Fruit fly (Drosophila melanogaster) whole organism, embryonic: ENCODE results near the gene CG3517.

Experiments
- CG1024 ChIP-seq: fragments of 200-800 bp; sonication (Bioruptor generic); IDR thresholded peaks from 2 replicates; pipeline ENCODE4 v1.3.6; 2022; ENCODE audit warnings: missing biosample characterization, missing genetic modification characterization
- CG11696 ChIP-seq: fragments of 200-800 bp; sonication (Bioruptor generic); IDR thresholded peaks from 2 replicates; pipeline ENCODE4 v1.3.6; 2022; ENCODE audit warnings: missing biosample characterization, missing genetic modification characterization
- CG12299 ChIP-seq: fragments of 200-800 bp; sonication (Bioruptor generic); optimal IDR thresholded peaks from 2 replicates; lab custom pipeline; 2018; ENCODE audit warnings: missing biosample characterization, mild to moderate bottlenecking, missing genetic modification characterization
- CG13624 ChIP-seq: fragments of 200-800 bp; sonication (Bioruptor generic); optimal IDR thresholded peaks from 2 replicates; lab custom pipeline; 2016; ENCODE audit warnings: missing biosample characterization, missing genetic modification characterization
- CG14014 ChIP-seq: fragments of 200-800 bp; sonication (Bioruptor generic); IDR thresholded peaks from 2 replicates; pipeline ENCODE4 v1.3.6; 2022; ENCODE audit warnings: missing biosample characterization, missing genetic modification characterization
- CG14441 ChIP-seq: fragments of 200-800 bp; sonication (Bioruptor generic); IDR thresholded peaks from 2 replicates; pipeline ENCODE4 v1.3.6; 2022; ENCODE audit warnings: missing biosample characterization, missing genetic modification characterization
- CG16815 ChIP-seq: fragments of 200-800 bp; sonication (Bioruptor generic); optimal IDR thresholded peaks from 3 replicates; lab custom pipeline; 2017; ENCODE audit warnings: missing biosample characterization, mild to moderate bottlenecking, missing genetic modification characterization
- CG16863 ChIP-seq: fragments of 200-800 bp; sonication (Bioruptor generic); optimal IDR thresholded peaks from 3 replicates; lab custom pipeline; 2016; ENCODE audit warnings: missing biosample characterization, missing genetic modification characterization
- CG17829 ChIP-seq: fragments of 200-800 bp; optimal IDR thresholded peaks from 2 replicates; lab custom pipeline; 2019; ENCODE audit warnings: missing biosample characterization, mild to moderate bottlenecking, missing genetic modification characterization, moderate library complexity
- CG18011 ChIP-seq: fragments of 200-800 bp; sonication (Bioruptor generic); optimal IDR thresholded peaks from 2 replicates; lab custom pipeline; 2017; ENCODE audit warnings: missing biosample characterization, missing genetic modification characterization, mild to moderate bottlenecking, moderate library complexity, missing genotype
- CG18599 ChIP-seq: fragments of 200-800 bp; sonication (Bioruptor generic); optimal IDR thresholded peaks from 3 replicates; lab custom pipeline; 2017; ENCODE audit warnings: missing biosample characterization, missing genetic modification characterization, mild to moderate bottlenecking, moderate library complexity, missing genetic modification reagents
- CG18764 ChIP-seq: fragments of 200-800 bp; sonication (Bioruptor generic); optimal IDR thresholded peaks from 3 replicates; lab custom pipeline; 2016; ENCODE audit warnings: missing biosample characterization, missing genetic modification characterization
- CG30403 ChIP-seq: fragments of 200-800 bp; sonication (Bioruptor generic); optimal IDR thresholded peaks from 3 replicates; lab custom pipeline; 2016; ENCODE audit warnings: missing biosample characterization, missing genetic modification characterization
- CG3281 ChIP-seq: fragments of 200-800 bp; sonication (Bioruptor generic); optimal IDR thresholded peaks from 3 replicates; lab custom pipeline; 2017; ENCODE audit warnings: missing biosample characterization, mild to moderate bottlenecking, missing genetic modification characterization
- CG4360 ChIP-seq: fragments of 200-800 bp; sonication (Bioruptor generic); IDR thresholded peaks from 2 replicates; pipeline ENCODE4 v1.3.6; 2022; ENCODE audit warnings: missing biosample characterization, missing genetic modification characterization
- CG7987 ChIP-seq: fragments of 200-800 bp; sonication (Bioruptor generic); optimal IDR thresholded peaks from 2 replicates; lab custom pipeline; 2018; ENCODE audit warnings: missing biosample characterization, mild to moderate bottlenecking, missing genetic modification characterization, moderate library complexity
- CG8388 ChIP-seq: fragments of 200-800 bp; sonication (Bioruptor generic); optimal IDR thresholded peaks from 2 replicates; lab custom pipeline; 2019; ENCODE audit warnings: missing biosample characterization, mild to moderate bottlenecking, missing genetic modification characterization, moderate library complexity
- CG9727 ChIP-seq: fragments of 200-800 bp; sonication (Bioruptor generic); optimal IDR thresholded peaks from 3 replicates; lab custom pipeline; 2017; ENCODE audit warnings: missing biosample characterization, mild to moderate bottlenecking, missing genetic modification characterization
- D ChIP-seq, 2 experiments: fragments of 200-800 bp in 1 of 2; fragments of >200 bp in 1 of 2; sonication (Bioruptor generic) in 1 of 2; optimal IDR thresholded peaks; 2 replicates in 1 of 2; 3 replicates in 1 of 2; lab custom pipeline; 2017; ENCODE audit warnings: mild to moderate bottlenecking in 1 of 2, missing biosample characterization in 1 of 2, missing genetic modification characterization in 1 of 2, missing genetic modification reagents in 1 of 2
- Dbx ChIP-seq: fragments of 200-800 bp; sonication (Bioruptor generic); IDR thresholded peaks from 3 replicates; pipeline ENCODE4 v1.3.6; 2022; ENCODE audit warnings: missing biosample characterization, missing genetic modification characterization
- Dip3 ChIP-seq: fragments of 200-800 bp; sonication (Bioruptor generic); optimal IDR thresholded peaks from 3 replicates; lab custom pipeline; 2016; ENCODE audit warnings: missing biosample characterization, missing genetic modification characterization
- Dp ChIP-seq: fragments of 200-800 bp; sonication (Bioruptor generic); optimal IDR thresholded peaks from 2 replicates; lab custom pipeline; 2018; ENCODE audit warnings: missing biosample characterization, mild to moderate bottlenecking, missing genetic modification characterization, moderate library complexity
- Drgx ChIP-seq: fragments of 200-800 bp; sonication (Bioruptor generic); IDR thresholded peaks from 2 replicates; pipeline ENCODE4 v1.3.6; 2022; ENCODE audit warnings: missing biosample characterization, missing genetic modification characterization
- Fer1 ChIP-seq: fragments of 200-800 bp; sonication (Bioruptor generic); optimal IDR thresholded peaks from 2 replicates; lab custom pipeline; 2017; ENCODE audit warnings: missing biosample characterization, mild to moderate bottlenecking, missing genetic modification characterization
- HLHmδ ChIP-seq: fragments of 200-800 bp; sonication (Bioruptor generic); optimal IDR thresholded peaks from 2 replicates; lab custom pipeline; 2018; ENCODE audit warnings: missing biosample characterization, mild to moderate bottlenecking, missing genetic modification characterization, moderate library complexity
- NK7.1 ChIP-seq: fragments of 200-800 bp; sonication (Bioruptor generic); optimal IDR thresholded peaks from 3 replicates; lab custom pipeline; 2016; ENCODE audit warnings: missing biosample characterization, missing genetic modification characterization
- Neu2 ChIP-seq: fragments of 200-800 bp; sonication (Bioruptor generic); optimal IDR thresholded peaks from 3 replicates; lab custom pipeline; 2016; ENCODE audit warnings: missing biosample characterization, missing genetic modification characterization, borderline replicate concordance
- NfI ChIP-seq: fragments of 200-800 bp; sonication (Bioruptor generic); optimal IDR thresholded peaks from 3 replicates; lab custom pipeline; 2018; ENCODE audit warnings: missing biosample characterization, mild to moderate bottlenecking, missing genetic modification characterization, moderate library complexity
- Sry-β ChIP-seq: fragments of 200-800 bp; sonication (Bioruptor generic); optimal IDR thresholded peaks from 2 replicates; lab custom pipeline; 2018; ENCODE audit warnings: missing biosample characterization, mild to moderate bottlenecking, missing genetic modification characterization, moderate library complexity
- Ssrp ChIP-seq: fragments of 200-800 bp; sonication (Bioruptor generic); optimal IDR thresholded peaks from 2 replicates; lab custom pipeline; 2018; ENCODE audit warnings: missing biosample characterization, mild to moderate bottlenecking, missing genetic modification characterization, moderate library complexity
- ato ChIP-seq: fragments of 200-800 bp; sonication (Bioruptor generic); IDR thresholded peaks from 2 replicates; pipeline ENCODE4 v1.3.6; 2022; ENCODE audit warnings: missing biosample characterization, missing genetic modification characterization; ENCODE audit not compliant: partially characterized antibody
- bigmax ChIP-seq: fragments of 200-800 bp; sonication (Bioruptor generic); optimal IDR thresholded peaks from 2 replicates; lab custom pipeline; 2018; ENCODE audit warnings: missing biosample characterization, mild to moderate bottlenecking, missing genetic modification characterization
- dm ChIP-seq: fragments of 200-800 bp; sonication (Bioruptor generic); optimal IDR thresholded peaks from 3 replicates; lab custom pipeline; 2016; ENCODE audit warnings: missing biosample characterization, missing genetic modification characterization
- dmrt11E ChIP-seq: fragments of 200-800 bp; sonication (Bioruptor generic); optimal IDR thresholded peaks from 3 replicates; lab custom pipeline; 2018; ENCODE audit warnings: missing biosample characterization, mild to moderate bottlenecking, missing genetic modification characterization, moderate library complexity
- ewg ChIP-seq: fragments of 200-800 bp; sonication (Bioruptor generic); optimal IDR thresholded peaks from 3 replicates; lab custom pipeline; 2017; ENCODE audit warnings: mild to moderate bottlenecking, missing biosample characterization, missing genetic modification reagents, missing genetic modification characterization
- eyg ChIP-seq: fragments of 200-800 bp; sonication (Bioruptor generic); optimal IDR thresholded peaks from 3 replicates; lab custom pipeline; 2016; ENCODE audit warnings: missing biosample characterization, missing genetic modification characterization
- gem ChIP-seq: fragments of 200-800 bp; sonication (Bioruptor generic); optimal IDR thresholded peaks from 2 replicates; lab custom pipeline; 2019; ENCODE audit warnings: missing biosample characterization, mild to moderate bottlenecking, missing genetic modification characterization, moderate library complexity
- peb ChIP-seq: fragments of 200-800 bp; sonication (Bioruptor generic); IDR thresholded peaks from 2 replicates; pipeline ENCODE4 v1.3.6; 2022; ENCODE audit warnings: missing biosample characterization, missing genetic modification characterization
- sug ChIP-seq: fragments of 200-800 bp; optimal IDR thresholded peaks from 2 replicates; lab custom pipeline; 2019; ENCODE audit warnings: missing biosample characterization, mild to moderate bottlenecking, missing genetic modification characterization, moderate library complexity
- tin ChIP-seq: fragments of 200-800 bp; sonication (Bioruptor generic); optimal IDR thresholded peaks from 3 replicates; lab custom pipeline; 2016; ENCODE audit warnings: missing biosample characterization, missing genetic modification characterization
- trem ChIP-seq: fragments of 200-800 bp; optimal IDR thresholded peaks from 3 replicates; lab custom pipeline; 2019; ENCODE audit warnings: missing biosample characterization, mild to moderate bottlenecking, missing genetic modification characterization, moderate library complexity
- unpg ChIP-seq: fragments of 200-800 bp; sonication (Bioruptor generic); optimal IDR thresholded peaks from 3 replicates; lab custom pipeline; 2018; ENCODE audit warnings: missing biosample characterization, mild to moderate bottlenecking, missing genetic modification characterization, moderate library complexity
- wor ChIP-seq: fragments of 200-800 bp; sonication (Bioruptor generic); IDR thresholded peaks from 2 replicates; pipeline ENCODE4 v1.3.6; 2022; ENCODE audit warnings: missing biosample characterization, missing genetic modification characterization

The CG3517 gene

DNA sequence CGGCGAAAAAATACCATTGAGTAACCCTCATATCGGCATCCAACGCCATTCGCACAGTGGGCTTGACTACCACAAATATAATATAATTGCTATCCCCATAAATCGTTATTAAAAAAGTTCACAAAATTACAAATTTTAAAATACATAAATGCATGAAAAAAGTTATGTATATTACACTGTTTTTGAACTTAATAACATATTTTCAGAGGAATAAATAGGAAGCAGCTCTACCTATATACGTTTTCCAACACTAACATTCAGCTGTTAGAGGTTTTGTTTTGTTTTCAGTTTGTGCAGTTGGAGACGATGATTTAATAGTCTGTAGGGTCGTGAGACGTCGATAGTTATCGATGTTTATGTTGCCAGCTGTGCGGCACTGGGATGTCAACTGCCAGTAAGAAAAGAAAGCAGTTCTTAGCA is 21.9 kb downstream of the CG3517 start, which contains the start of the genes Ino80 and Aptx (continued):
- TF ChIP-seq HLHmδ (GFP tag; lab: Kevin White, UChicago) (no peak), CG18764 (GFP tag; lab: Kevin White, UChicago) (peak; percentile 92), NfI (GFP tag; lab: Kevin White, UChicago) (peak; percentile 92), CG14441 (GFP tag; lab: Robert Waterston, UW) (peak; percentile 95), NK7.1 (GFP tag; lab: Kevin White, UChicago) (peak; percentile 82), D (optimal IDR thresholded peaks at IDR 0.05; lab: Kevin White, UChicago) (no peak), D (GFP tag; optimal IDR thresholded peaks at IDR 0.05; lab: Kevin White, UChicago) (peak; percentile 90), eyg (GFP tag; lab: Kevin White, UChicago) (peak; percentile 81), CG8388 (GFP tag; lab: Kevin White, UChicago) (peak; percentile 93), CG16815 (GFP tag; lab: Kevin White, UChicago) (peak; percentile 96), CG13624 (GFP tag; lab: Kevin White, UChicago) (peak; percentile 95), CG17829 (peak; percentile 95), CG9727 (GFP tag; lab: Kevin White, UChicago) (peak; percentile 94), ato (GFP tag; lab: Robert Waterston, UW) (peak; percentile 92), dm (peak; percentile 86), Drgx (GFP tag; lab: Robert Waterston, UW) (peak; percentile 90), bigmax (GFP tag; lab: Kevin White, UChicago) (peak; percentile 54), dmrt11E (peak; percentile 95), unpg (peak; percentile 96), CG3281 (GFP tag; lab: Kevin White, UChicago) (peak; percentile 92), wor (GFP tag; lab: Robert Waterston, UW) (peak; percentile 89), Dip3 (GFP tag; lab: Kevin White, UChicago) (peak; percentile 94), CG11696 (peak; percentile 59), CG18599 (GFP tag; lab: Kevin White, UChicago) (peak; percentile 93), Dbx (peak; percentile 97), CG16863 (peak; percentile 95), trem (tag; lab: Kevin White, UChicago) (peak; percentile 93), ewg (GFP tag; lab: Kevin White, UChicago) (peak; percentile 84), CG12299 (tag; lab: Kevin White, UChicago) (peak; percentile 79), peb (peak; percentile 88), CG1024 (peak; percentile 78), CG4360 (GFP tag; lab: Robert Waterston, UW) (peak; percentile 69; the same call in 1 of the 2 replicates), tin (GFP tag; lab: Kevin White, UChicago) (peak; percentile 96), Sry-β (peak; percentile 37), Ssrp (tag; lab: Kevin White, UChicago) (peak; percentile 96), gem (tag; lab: Kevin White, UChicago) (peak; percentile 97), sug (no peak), CG7987 (GFP tag; lab: Kevin White, UChicago) (peak; percentile 89), CG30403 (peak; percentile 98), Neu2 (peak; percentile 84), Fer1 (GFP tag; lab: Kevin White, UChicago) (no peak), CG14014 (GFP tag; lab: Robert Waterston, UW) (peak; percentile 92), Dp (GFP tag; lab: Kevin White, UChicago) (peak; percentile 32), CG18011 (GFP tag; lab: Kevin White, UChicago) (peak; percentile 72)
